Worm (Caenorhabditis elegans) whole organism, L4 larva: ENCODE results near the gene C16A3.6.

Source experiments
- D1046.2 ChIP-seq: fragments of 200-800 bp; sonication (Bioruptor generic); IDR thresholded peaks from 2 replicates; pipeline ENCODE4 v1.3.6; 2022; ENCODE audit warnings: missing genetic modification characterization, missing compliant biosample characterization
- F37D6.2 ChIP-seq: sonication (generic microtip); optimal IDR thresholded peaks from 2 replicates; lab custom pipeline; 2016; ENCODE audit warnings: mild to moderate bottlenecking, missing genetic modification characterization, missing compliant biosample characterization
- F44E2.7 ChIP-seq: fragments of 200-800 bp; sonication (Bioruptor generic); IDR thresholded peaks from 2 replicates; pipeline ENCODE4 v2.1.2; 2022; ENCODE audit warnings: missing genetic modification characterization, missing compliant biosample characterization
- T20F7.1 ChIP-seq: fragments of 200-800 bp; sonication (Bioruptor generic); optimal IDR thresholded peaks from 2 replicates; lab custom pipeline; 2018; ENCODE audit warnings: mild to moderate bottlenecking, missing genetic modification characterization, missing compliant biosample characterization
- Y105C5A.15 ChIP-seq: fragments of 200-800 bp; sonication (Bioruptor generic); IDR thresholded peaks from 2 replicates; pipeline ENCODE4 v1.3.6; 2022; ENCODE audit warnings: missing genetic modification characterization, missing compliant biosample characterization
- ZK337.2 ChIP-seq: fragments of 200-800 bp; sonication (Bioruptor generic); IDR thresholded peaks from 2 replicates; pipeline ENCODE4 v1.3.6; 2022; ENCODE audit warnings: missing genetic modification reagents, missing genetic modification characterization, missing compliant biosample characterization
- aha-1 ChIP-seq: fragments of 150-350 bp; peaks from one replicate; lab custom pipeline; 2014; ENCODE audit warnings: missing biosample characterization, missing genetic modification characterization
- ama-1 ChIP-seq: fragments of 150-350 bp; optimal IDR thresholded peaks from 2 replicates; lab custom pipeline; 2014; ENCODE audit warnings: inconsistent platforms, mixed read lengths
- arid-1 ChIP-seq: fragments of 200-800 bp; sonication (Bioruptor generic); conservative IDR thresholded peaks from 2 replicates; pipeline ENCODE4 v1.3.6; 2022; ENCODE audit warnings: missing genetic modification reagents, missing genetic modification characterization, missing compliant biosample characterization
- attf-4 ChIP-seq: sonication (generic microtip); optimal IDR thresholded peaks from 3 replicates; lab custom pipeline; 2017; ENCODE audit warnings: missing biosample characterization, missing genetic modification characterization
- ceh-20 ChIP-seq: fragments of 200-800 bp; sonication (Bioruptor generic); IDR thresholded peaks from 2 replicates; pipeline ENCODE4 v1.3.6; 2022; ENCODE audit warnings: missing genetic modification reagents, missing genetic modification characterization, missing compliant biosample characterization
- ceh-28 ChIP-seq: fragments of 150-350 bp; optimal IDR thresholded peaks from 2 replicates; lab custom pipeline; 2014; ENCODE audit warnings: missing biosample characterization, missing genetic modification reagents, missing genetic modification characterization
- ceh-32 ChIP-seq: sonication (generic microtip); optimal IDR thresholded peaks from 2 replicates; lab custom pipeline; 2016; ENCODE audit warnings: mild to moderate bottlenecking, missing genetic modification characterization, missing compliant biosample characterization; ENCODE audit not compliant: poor library complexity
- ceh-62 ChIP-seq: sonication (generic microtip); optimal IDR thresholded peaks from 2 replicates; lab custom pipeline; 2017; ENCODE audit warnings: missing biosample characterization, missing genetic modification characterization
- daf-16 ChIP-seq, 3 experiments: sonication (generic microtip); optimal IDR thresholded peaks; 2 replicates each; lab custom pipeline; 2016 to 2017; ENCODE audit warnings: missing genetic modification characterization in 3 of 3, missing genetic modification reagents in 3 of 3, mild to moderate bottlenecking in 2 of 3, missing compliant biosample characterization in 2 of 3, missing biosample characterization in 1 of 3, moderate library complexity in 1 of 3
- daf-8 ChIP-seq: fragments of 200-800 bp; sonication (Bioruptor generic); IDR thresholded peaks from 2 replicates; pipeline ENCODE4 v1.3.6; 2022; ENCODE audit warnings: missing genetic modification characterization, missing compliant biosample characterization
- dpl-1 ChIP-seq: fragments of 150-350 bp; optimal IDR thresholded peaks from 2 replicates; lab custom pipeline; 2014; ENCODE audit warnings: missing biosample characterization, missing genetic modification reagents, missing genetic modification characterization
- egl-43 ChIP-seq: fragments of 200-800 bp; sonication (Bioruptor generic); IDR thresholded peaks from 2 replicates; pipeline ENCODE4 v1.3.6; 2022; ENCODE audit warnings: missing genetic modification reagents, missing genetic modification characterization, missing compliant biosample characterization
- fkh-10 ChIP-seq: fragments of 150-350 bp; optimal IDR thresholded peaks from 2 replicates; lab custom pipeline; 2014; ENCODE audit warnings: missing biosample characterization, missing genetic modification reagents, missing genetic modification characterization
- fos-1 ChIP-seq: fragments of 150-350 bp; optimal IDR thresholded peaks from 2 replicates; lab custom pipeline; 2014; ENCODE audit warnings: missing biosample characterization, missing genetic modification characterization
- gei-8 ChIP-seq: fragments of 200-800 bp; sonication (Bioruptor generic); optimal IDR thresholded peaks from 2 replicates; lab custom pipeline; 2018; ENCODE audit warnings: mild to moderate bottlenecking, missing genetic modification characterization, missing compliant biosample characterization
- hlh-11 ChIP-seq: fragments of 200-800 bp; sonication (Bioruptor generic); optimal IDR thresholded peaks from 2 replicates; lab custom pipeline; 2018; ENCODE audit warnings: mild to moderate bottlenecking, missing genetic modification characterization, missing compliant biosample characterization
- lin-13 ChIP-seq: fragments of 150-350 bp; optimal IDR thresholded peaks from 2 replicates; lab custom pipeline; 2014; ENCODE audit warnings: missing biosample characterization, missing genetic modification reagents, missing genetic modification characterization
- lin-15B ChIP-seq: fragments of 150-350 bp; sonication (generic microtip); optimal IDR thresholded peaks from 3 replicates; lab custom pipeline; 2014; ENCODE audit warnings: missing biosample characterization, missing genetic modification characterization
- lin-38 ChIP-seq: fragments of 200-800 bp; sonication (Bioruptor generic); IDR thresholded peaks from 2 replicates; pipeline ENCODE4 v1.3.6; 2022; ENCODE audit warnings: missing genetic modification reagents, missing genetic modification characterization, missing compliant biosample characterization
- lir-3 ChIP-seq: sonication (generic microtip); optimal IDR thresholded peaks from 2 replicates; lab custom pipeline; 2016; ENCODE audit warnings: mild to moderate bottlenecking, missing genetic modification characterization, missing compliant biosample characterization
- lsy-2 ChIP-seq, 2 experiments: fragments of 150-350 bp in 1 of 2; sonication (generic microtip) in 1 of 2; optimal IDR thresholded peaks; 2 replicates each; lab custom pipeline; 2014 to 2017; ENCODE audit warnings: missing biosample characterization in 2 of 2, missing genetic modification characterization in 2 of 2
- mdl-1 ChIP-seq, 2 experiments: fragments of 150-350 bp in 1 of 2; sonication (generic microtip) in 1 of 2; optimal IDR thresholded peaks; 2 replicates each; lab custom pipeline; 2014 to 2017; ENCODE audit warnings: missing biosample characterization in 2 of 2, missing genetic modification characterization in 2 of 2
- mes-2 ChIP-seq: sonication (generic microtip); optimal IDR thresholded peaks from 2 replicates; lab custom pipeline; 2016; ENCODE audit warnings: missing genotype, mild to moderate bottlenecking, missing genetic modification characterization, missing compliant biosample characterization; ENCODE audit not compliant: poor library complexity, severe bottlenecking
- mxl-3 ChIP-seq: fragments of 200-800 bp; sonication (Bioruptor generic); optimal IDR thresholded peaks from 2 replicates; lab custom pipeline; 2018; ENCODE audit warnings: mild to moderate bottlenecking, missing genetic modification characterization, missing compliant biosample characterization
- nhr-11 ChIP-seq: fragments of 150-350 bp; optimal IDR thresholded peaks from 2 replicates; lab custom pipeline; 2014; ENCODE audit warnings: missing biosample characterization, missing genetic modification characterization
- nhr-237 ChIP-seq: sonication (generic microtip); optimal IDR thresholded peaks from 2 replicates; lab custom pipeline; 2017; ENCODE audit warnings: missing biosample characterization, missing genetic modification characterization
- nhr-28 ChIP-seq: fragments of 150-350 bp; optimal IDR thresholded peaks from 2 replicates; lab custom pipeline; 2014; ENCODE audit warnings: missing biosample characterization, missing genetic modification characterization
- nhr-6 ChIP-seq: fragments of 150-350 bp; optimal IDR thresholded peaks from 2 replicates; lab custom pipeline; 2014; ENCODE audit warnings: missing biosample characterization, missing genetic modification characterization
- nhr-76 ChIP-seq: fragments of 150-350 bp; optimal IDR thresholded peaks from 2 replicates; lab custom pipeline; 2014; ENCODE audit warnings: missing biosample characterization, missing genetic modification characterization
- nhr-77 ChIP-seq: fragments of 150-350 bp; optimal IDR thresholded peaks from 2 replicates; lab custom pipeline; 2014; ENCODE audit warnings: missing biosample characterization, missing genetic modification characterization
- pha-4 ChIP-seq, 2 experiments: fragments of 150-350 bp in 1 of 2; fragments of 200-800 bp in 1 of 2; sonication (Bioruptor generic) in 1 of 2; IDR thresholded peaks in 1 of 2; optimal IDR thresholded peaks in 1 of 2; 2 replicates each; pipeline versions ENCODE4 v1.3.6 to Lab custom; 2014 to 2022; ENCODE audit warnings: missing genetic modification characterization in 2 of 2, missing genetic modification reagents in 2 of 2, missing biosample characterization in 1 of 2, missing compliant biosample characterization in 1 of 2
- php-3 ChIP-seq: fragments of 200-800 bp; sonication (Bioruptor generic); IDR thresholded peaks from 2 replicates; pipeline ENCODE4 v1.3.6; 2022; ENCODE audit warnings: missing genetic modification reagents, missing genetic modification characterization, missing compliant biosample characterization
- set-16 ChIP-seq: fragments of 200-800 bp; sonication (Bioruptor generic); IDR thresholded peaks from 2 replicates; pipeline ENCODE4 v1.3.6; 2022; ENCODE audit warnings: missing genetic modification reagents, missing genetic modification characterization, missing compliant biosample characterization
- skn-1 ChIP-seq: fragments of 150-350 bp; optimal IDR thresholded peaks from 2 replicates; lab custom pipeline; 2014; ENCODE audit warnings: missing biosample characterization, missing genetic modification characterization
- snpc-1.2 ChIP-seq: fragments of 200-800 bp; sonication (Bioruptor generic); IDR thresholded peaks from 2 replicates; pipeline ENCODE4 v1.3.6; 2022; ENCODE audit warnings: missing genetic modification reagents, missing genetic modification characterization, missing compliant biosample characterization
- zag-1 ChIP-seq: fragments of 150-350 bp; optimal IDR thresholded peaks from 2 replicates; lab custom pipeline; 2014; ENCODE audit warnings: missing biosample characterization, missing genetic modification characterization
- zfp-2 ChIP-seq: sonication (generic microtip); optimal IDR thresholded peaks from 2 replicates; lab custom pipeline; 2016; ENCODE audit warnings: mild to moderate bottlenecking, missing genetic modification characterization, missing compliant biosample characterization
- zfp-3 ChIP-seq: fragments of 200-800 bp; sonication (Bioruptor generic); conservative IDR thresholded peaks from 2 replicates; pipeline ENCODE4 v1.3.6; 2022; ENCODE audit warnings: missing genetic modification reagents, missing genetic modification characterization, missing compliant biosample characterization
- zip-11 ChIP-seq: fragments of 200-800 bp; sonication (Bioruptor generic); IDR thresholded peaks from 2 replicates; pipeline ENCODE4 v1.3.6; 2022; ENCODE audit warnings: missing genetic modification characterization, missing compliant biosample characterization
- zip-2 ChIP-seq: fragments of 150-350 bp; optimal IDR thresholded peaks from 2 replicates; lab custom pipeline; 2014; ENCODE audit warnings: missing biosample characterization, missing genetic modification characterization

C16A3.6 gene

ce11 chrIII:6415306-6415973 lies 36.4 kb downstream of the C16A3.6 start, which contains the start of gene nas-4 (continued):
- TF ChIP-seq egl-43 (no peak), zag-1 (tag; lab: Kevin White, UChicago) (no peak), ZK337.2 (no peak), php-3 (GFP tag; lab: Robert Waterston, UW) (no peak), F44E2.7 (GFP tag; lab: Robert Waterston, UW) (no peak)

- TF ChIP-seq nhr-237 (no peak), zfp-3 (GFP tag; lab: Robert Waterston, UW) (no peak), mxl-3 (GFP tag; lab: Kevin White, UChicago) (peak; percentile 6), aha-1 (tag; lab: Kevin White, UChicago) (peak; percentile 40)
Measured at ce11 chrIII:6418254-6418653, 39.2 kb downstream of the C16A3.6 start.

ce11 chrIII:6419409-6419944 lies 40.5 kb downstream of the C16A3.6 start, which contains the start of gene atgl-1:
atgl-1 (minus strand) TSS chrIII:6419459.
- TF ChIP-seq nhr-6: no peak
- TF ChIP-seq lin-38 (GFP tag; lab: Robert Waterston, UW): no peak
- TF ChIP-seq skn-1: no peak
- no peak for TF ChIP-seq zip-2 (tag; lab: Kevin White, UChicago)
- TF ChIP-seq nhr-76 (tag; lab: Kevin White, UChicago): no peak
- TF ChIP-seq lin-15B (tag; lab: Kevin White, UChicago): no peak
- no peak for TF ChIP-seq dpl-1 (GFP tag; lab: Kevin White, UChicago)
- no peak for TF ChIP-seq ceh-62 (tag; lab: Kevin White, UChicago)
- no peak for TF ChIP-seq lir-3 (tag; lab: Kevin White, UChicago)
- TF ChIP-seq hlh-11 (tag; lab: Kevin White, UChicago): peak; percentile 52
- no peak for TF ChIP-seq arid-1
- TF ChIP-seq ama-1: no peak
- TF ChIP-seq pha-4 (GFP tag; IDR thresholded peaks at IDR 0.05; lab: Robert Waterston, UW): no peak
- no peak for TF ChIP-seq pha-4 (tag; optimal IDR thresholded peaks at IDR 0.05; lab: Kevin White, UChicago)
- TF ChIP-seq ceh-20 (GFP tag; lab: Robert Waterston, UW): no peak
- no peak for TF ChIP-seq Y105C5A.15 (GFP tag; lab: Robert Waterston, UW)
- TF ChIP-seq mxl-3 (GFP tag; lab: Kevin White, UChicago): peak; percentile 35
- TF ChIP-seq daf-16 (GFP tag; optimal IDR thresholded peaks at IDR 0.05; lab: Kevin White, UChicago): no peak
- TF ChIP-seq daf-16 (tag; optimal IDR thresholded peaks at IDR 0.05; lab: Kevin White, UChicago): peak; percentile 15
- TF ChIP-seq nhr-28: peak; percentile 69
- TF ChIP-seq mdl-1 (tag; optimal IDR thresholded peaks at IDR 0.05; lab: Kevin White, UChicago): peak in 1 of 2 experiments; percentile 38
- no peak for TF ChIP-seq D1046.2
- no peak for TF ChIP-seq fos-1 (tag; lab: Kevin White, UChicago)
- TF ChIP-seq gei-8 (GFP tag; lab: Kevin White, UChicago): no peak
- TF ChIP-seq ceh-28 (tag; lab: Kevin White, UChicago): no peak
- TF ChIP-seq T20F7.1 (GFP tag; lab: Kevin White, UChicago): no peak
- no peak for TF ChIP-seq daf-8 (GFP tag; lab: Robert Waterston, UW)
- no peak for TF ChIP-seq F37D6.2
- no peak for TF ChIP-seq attf-4 (tag; lab: Kevin White, UChicago)
- no peak for TF ChIP-seq zfp-2 (tag; lab: Kevin White, UChicago)
- no peak for TF ChIP-seq snpc-1.2
- TF ChIP-seq fkh-10 (GFP tag; lab: Kevin White, UChicago): no peak
- no peak for TF ChIP-seq lsy-2 (tag; optimal IDR thresholded peaks at IDR 0.05; lab: Kevin White, UChicago)
- no peak for TF ChIP-seq nhr-11 (tag; lab: Kevin White, UChicago)
- no peak for TF ChIP-seq zfp-3 (GFP tag; lab: Robert Waterston, UW)
- no peak for TF ChIP-seq set-16 (GFP tag; lab: Robert Waterston, UW)
- no peak for TF ChIP-seq lin-13 (GFP tag; lab: Kevin White, UChicago)
- no peak for TF ChIP-seq zip-11 (GFP tag; lab: Robert Waterston, UW)
- no peak for TF ChIP-seq nhr-77 (tag; lab: Kevin White, UChicago)
- TF ChIP-seq mes-2: no peak
- TF ChIP-seq egl-43: no peak
- TF ChIP-seq ceh-32 (tag; lab: Kevin White, UChicago): no peak
